Fruit fly (Drosophila melanogaster) whole organism, embryonic: ENCODE data around the gene CG34126.

ENCODE experiments used
- Awh ChIP-seq: fragments of 200-800 bp; sonication (Bioruptor generic); IDR thresholded peaks from 2 replicates; pipeline ENCODE4, ENCODE4 v1.3.6; 2022; ENCODE audit warnings: missing biosample characterization, missing genetic modification characterization
- CG10366 ChIP-seq: fragments of 200-800 bp; sonication (Bioruptor generic); IDR thresholded peaks from 2 replicates; pipeline ENCODE4 v1.3.6; 2022; ENCODE audit warnings: missing biosample characterization, missing genetic modification characterization
- CG11560 ChIP-seq: fragments of 200-800 bp; sonication (Bioruptor generic); IDR thresholded peaks from 3 replicates; pipeline ENCODE4 v1.3.6; 2022; ENCODE audit warnings: missing biosample characterization, missing genetic modification characterization
- CG12104 ChIP-seq: fragments of 200-800 bp; sonication (Bioruptor generic); optimal IDR thresholded peaks from 3 replicates; lab custom pipeline; 2016; ENCODE audit warnings: missing biosample characterization, missing genetic modification characterization
- CG1233 ChIP-seq: fragments of 200-800 bp; sonication (Bioruptor generic); optimal IDR thresholded peaks from 4 replicates; lab custom pipeline; 2018; ENCODE audit warnings: missing biosample characterization, mild to moderate bottlenecking, missing genetic modification characterization
- CG14050 ChIP-seq: fragments of 200-800 bp; sonication (Bioruptor generic); IDR thresholded peaks from 3 replicates; pipeline ENCODE4 v1.3.6; 2022; ENCODE audit warnings: missing biosample characterization, missing genetic modification characterization
- CG16863 ChIP-seq: fragments of 200-800 bp; sonication (Bioruptor generic); optimal IDR thresholded peaks from 3 replicates; lab custom pipeline; 2016; ENCODE audit warnings: missing biosample characterization, missing genetic modification characterization
- CG17802 ChIP-seq: fragments of 200-800 bp; sonication (Bioruptor generic); optimal IDR thresholded peaks from 2 replicates; lab custom pipeline; 2018; ENCODE audit warnings: missing biosample characterization, mild to moderate bottlenecking, missing genetic modification characterization, moderate library complexity
- CG2129 ChIP-seq: fragments of 200-800 bp; sonication (Bioruptor generic); IDR thresholded peaks from 2 replicates; pipeline ENCODE4 v1.3.6; 2022; ENCODE audit warnings: missing biosample characterization, missing genetic modification characterization; ENCODE audit not compliant: partially characterized antibody
- CG2889 ChIP-seq: fragments of 200-800 bp; sonication (Bioruptor generic); IDR thresholded peaks from 3 replicates; pipeline ENCODE4 v1.3.6; 2022; ENCODE audit warnings: missing biosample characterization, missing genetic modification characterization
- CG3838 ChIP-seq: fragments of 200-800 bp; sonication (Bioruptor generic); optimal IDR thresholded peaks from 3 replicates; lab custom pipeline; 2016; ENCODE audit warnings: missing biosample characterization, missing genetic modification characterization
- CG42726 ChIP-seq: fragments of 200-800 bp; sonication (Bioruptor generic); IDR thresholded peaks from 2 replicates; pipeline ENCODE4 v1.3.6; 2022; ENCODE audit warnings: missing biosample characterization, missing genetic modification characterization; ENCODE audit not compliant: partially characterized antibody
- CG4328 ChIP-seq: fragments of 200-800 bp; sonication (Bioruptor generic); optimal IDR thresholded peaks from 3 replicates; lab custom pipeline; 2017; ENCODE audit warnings: missing biosample characterization, missing genetic modification reagents, missing genetic modification characterization
- CG4617 ChIP-seq: fragments of 200-800 bp; sonication (Bioruptor generic); optimal IDR thresholded peaks from 3 replicates; lab custom pipeline; 2016; ENCODE audit warnings: missing biosample characterization, missing genetic modification characterization, borderline replicate concordance
- CG7556 ChIP-seq: fragments of 200-800 bp; sonication (Bioruptor generic); optimal IDR thresholded peaks from 2 replicates; lab custom pipeline; 2017; ENCODE audit warnings: missing biosample characterization, mild to moderate bottlenecking, missing genetic modification characterization
- CG8290 ChIP-seq, 3 experiments: fragments of 200-800 bp; sonication (Bioruptor generic); optimal IDR thresholded peaks; 2 replicates each; lab custom pipeline; 2016 to 2019; ENCODE audit warnings: missing biosample characterization in 3 of 3, missing genetic modification characterization in 3 of 3, mild to moderate bottlenecking in 2 of 3, moderate library complexity in 1 of 3
- CG8478 ChIP-seq: fragments of >200 bp; optimal IDR thresholded peaks from 2 replicates; lab custom pipeline; 2018
- D19A ChIP-seq: fragments of 200-800 bp; optimal IDR thresholded peaks from 3 replicates; lab custom pipeline; 2019; ENCODE audit warnings: missing biosample characterization, mild to moderate bottlenecking, missing genetic modification characterization, moderate library complexity
- Dek ChIP-seq: fragments of 200-800 bp; sonication (Bioruptor generic); optimal IDR thresholded peaks from 3 replicates; lab custom pipeline; 2019; ENCODE audit warnings: missing biosample characterization, mild to moderate bottlenecking, missing genetic modification characterization, moderate library complexity
- E2f2 ChIP-seq: fragments of 200-800 bp; sonication (Bioruptor generic); IDR thresholded peaks from 2 replicates; pipeline ENCODE4 v1.3.6; 2022; ENCODE audit warnings: missing biosample characterization, missing genetic modification characterization
- Eip74EF ChIP-seq, 2 experiments: fragments of 200-800 bp in 1 of 2; fragments of >200 bp in 1 of 2; sonication (Bioruptor generic) in 1 of 2; optimal IDR thresholded peaks; 2 replicates each; lab custom pipeline; 2017 to 2019; ENCODE audit warnings: missing biosample characterization in 2 of 2, missing genetic modification characterization in 2 of 2, mild to moderate bottlenecking in 1 of 2, moderate library complexity in 1 of 2
- Ets65A ChIP-seq: fragments of 200-800 bp; sonication (Bioruptor generic); peaks from one replicate; lab custom pipeline; 2016; ENCODE audit warnings: missing biosample characterization, missing genetic modification characterization
- Fer1 ChIP-seq: fragments of 200-800 bp; sonication (Bioruptor generic); optimal IDR thresholded peaks from 2 replicates; lab custom pipeline; 2017; ENCODE audit warnings: missing biosample characterization, mild to moderate bottlenecking, missing genetic modification characterization
- HLH4C ChIP-seq: fragments of 200-800 bp; sonication (Bioruptor generic); IDR thresholded peaks from 3 replicates; pipeline ENCODE4 v1.3.6; 2022; ENCODE audit warnings: missing biosample characterization, missing genetic modification characterization; ENCODE audit not compliant: partially characterized antibody
- Hr39 ChIP-seq: fragments of >200 bp; optimal IDR thresholded peaks from 2 replicates; lab custom pipeline; 2017
- Hr78 ChIP-seq, 2 experiments: fragments of 200-800 bp in 1 of 2; fragments of >200 bp in 1 of 2; sonication (Bioruptor generic) in 1 of 2; optimal IDR thresholded peaks; 2 replicates each; lab custom pipeline; 2017 to 2019; ENCODE audit warnings: missing biosample characterization in 2 of 2, missing genetic modification characterization in 2 of 2, mild to moderate bottlenecking in 1 of 2, moderate library complexity in 1 of 2
- Hsf ChIP-seq: fragments of 200-800 bp; sonication (Bioruptor generic); optimal IDR thresholded peaks from 3 replicates; lab custom pipeline; 2016; ENCODE audit warnings: missing biosample characterization, missing genetic modification characterization
- Pdp1 ChIP-seq, 2 experiments: fragments of 200-800 bp; sonication (Bioruptor generic); optimal IDR thresholded peaks; 3 replicates each; lab custom pipeline; 2016; ENCODE audit warnings: missing biosample characterization in 2 of 2, missing genetic modification characterization in 2 of 2, mild to moderate bottlenecking in 1 of 2, moderate library complexity in 1 of 2
- Poxn ChIP-seq: fragments of 200-800 bp; sonication (Bioruptor generic); IDR thresholded peaks from 2 replicates; pipeline ENCODE4 v1.3.6; 2022; ENCODE audit warnings: missing biosample characterization, missing genetic modification characterization
- Scr ChIP-seq: fragments of 200-800 bp; sonication (Bioruptor generic); IDR thresholded peaks from 2 replicates; pipeline ENCODE4 v1.3.6; 2022; ENCODE audit warnings: missing biosample characterization, missing genetic modification characterization; ENCODE audit not compliant: partially characterized antibody
- Spps ChIP-seq: fragments of 200-800 bp; sonication (Bioruptor generic); optimal IDR thresholded peaks from 2 replicates; lab custom pipeline; 2018; ENCODE audit warnings: missing biosample characterization, mild to moderate bottlenecking, missing genetic modification characterization
- Ssrp ChIP-seq: fragments of 200-800 bp; sonication (Bioruptor generic); optimal IDR thresholded peaks from 2 replicates; lab custom pipeline; 2018; ENCODE audit warnings: missing biosample characterization, mild to moderate bottlenecking, missing genetic modification characterization, moderate library complexity
- Taf1 ChIP-seq: fragments of 200-800 bp; sonication (Bioruptor generic); IDR thresholded peaks from 2 replicates; pipeline ENCODE4 v1.3.6; 2022; ENCODE audit warnings: missing biosample characterization, missing genetic modification characterization
- danr ChIP-seq: fragments of 200-800 bp; sonication (Bioruptor generic); IDR thresholded peaks from 2 replicates; pipeline ENCODE4 v1.3.6; 2022; ENCODE audit warnings: missing biosample characterization, missing genetic modification characterization
- fd96Cb ChIP-seq: fragments of 200-800 bp; sonication (Bioruptor generic); optimal IDR thresholded peaks from 2 replicates; lab custom pipeline; 2018; ENCODE audit warnings: missing biosample characterization, mild to moderate bottlenecking, missing genetic modification characterization, moderate library complexity
- fu2 ChIP-seq: fragments of 200-800 bp; sonication (Bioruptor generic); optimal IDR thresholded peaks from 2 replicates; lab custom pipeline; 2016; ENCODE audit warnings: missing biosample characterization, missing genetic modification characterization
- gt ChIP-seq: fragments of 200-800 bp; sonication (Bioruptor generic); IDR thresholded peaks from 2 replicates; pipeline ENCODE4 v1.3.6; 2022; ENCODE audit warnings: missing biosample characterization, missing genetic modification characterization
- klu ChIP-seq: fragments of 200-800 bp; sonication (Bioruptor generic); IDR thresholded peaks from 2 replicates; pipeline ENCODE4 v1.3.6; 2022; ENCODE audit warnings: missing biosample characterization, missing genetic modification characterization
- lmd ChIP-seq: fragments of 200-800 bp; sonication (Bioruptor generic); IDR thresholded peaks from 2 replicates; pipeline ENCODE4 v1.3.6; 2022; ENCODE audit warnings: missing biosample characterization, missing genetic modification characterization
- nau ChIP-seq: fragments of 200-800 bp; sonication (Bioruptor generic); optimal IDR thresholded peaks from 3 replicates; lab custom pipeline; 2017; ENCODE audit warnings: missing biosample characterization, mild to moderate bottlenecking, missing genetic modification characterization, missing genetic modification reagents
- pita ChIP-seq: fragments of 200-800 bp; sonication (Bioruptor generic); optimal IDR thresholded peaks from 2 replicates; lab custom pipeline; 2017; ENCODE audit warnings: missing biosample characterization, mild to moderate bottlenecking, missing genetic modification characterization
- pnt ChIP-seq: fragments of 200-800 bp; sonication (Bioruptor generic); optimal IDR thresholded peaks from 3 replicates; lab custom pipeline; 2016; ENCODE audit warnings: missing biosample characterization, missing genetic modification characterization
- ranshi ChIP-seq: fragments of 200-800 bp; sonication (Bioruptor generic); IDR thresholded peaks from 2 replicates; pipeline ENCODE4 v1.3.6; 2022; ENCODE audit warnings: missing biosample characterization, missing genetic modification characterization
- sima ChIP-seq: fragments of 200-800 bp; sonication (Bioruptor generic); optimal IDR thresholded peaks from 2 replicates; lab custom pipeline; 2016; ENCODE audit warnings: missing biosample characterization, missing genetic modification characterization
- sisA ChIP-seq: fragments of 200-800 bp; sonication (Bioruptor generic); IDR thresholded peaks from 2 replicates; pipeline ENCODE4 v1.3.6; 2022; ENCODE audit warnings: missing biosample characterization, missing genetic modification characterization
- ssp ChIP-seq: fragments of 200-800 bp; sonication (Bioruptor generic); IDR thresholded peaks from 2 replicates; pipeline ENCODE4 v1.3.6; 2022; ENCODE audit warnings: missing biosample characterization, missing genetic modification characterization
- sug ChIP-seq: fragments of 200-800 bp; optimal IDR thresholded peaks from 2 replicates; lab custom pipeline; 2019; ENCODE audit warnings: missing biosample characterization, mild to moderate bottlenecking, missing genetic modification characterization, moderate library complexity
- tap ChIP-seq: fragments of 200-800 bp; optimal IDR thresholded peaks from 3 replicates; lab custom pipeline; 2019; ENCODE audit warnings: missing biosample characterization, mild to moderate bottlenecking, missing genetic modification characterization, moderate library complexity
- tx ChIP-seq: fragments of 200-800 bp; sonication (Bioruptor generic); optimal IDR thresholded peaks from 2 replicates; lab custom pipeline; 2016; ENCODE audit warnings: missing biosample characterization, missing genetic modification characterization
- unc-4 ChIP-seq: fragments of 200-800 bp; sonication (Bioruptor generic); IDR thresholded peaks from 2 replicates; pipeline ENCODE4 v1.3.6; 2022; ENCODE audit warnings: missing biosample characterization, missing genetic modification characterization; ENCODE audit not compliant: partially characterized antibody
- zen2 ChIP-seq: fragments of 200-800 bp; sonication (Bioruptor generic); IDR thresholded peaks from 3 replicates; pipeline ENCODE4 v1.3.6; 2022; ENCODE audit warnings: missing biosample characterization, missing genetic modification characterization; ENCODE audit not compliant: partially characterized antibody

CG34126 gene

dm6 chr2L:4945300-4945699 lies 36.1 kb upstream of the CG34126 start, which contains the start of the genes mRpL24 and betaggt-I (continued):
- TF ChIP-seq CG3838 (GFP tag; lab: Kevin White, UChicago) (peak; percentile 87), ranshi (GFP tag; lab: Robert Waterston, UW) (peak; percentile 97), CG42726 (no peak), CG4328 (GFP tag; lab: Kevin White, UChicago) (peak; percentile 94), D19A (tag; lab: Kevin White, UChicago) (peak; percentile 93), zen2 (no peak), Ets65A (GFP tag; lab: Kevin White, UChicago) (peak; percentile 94), CG10366 (GFP tag; lab: Robert Waterston, UW) (peak; percentile 97), unc-4 (GFP tag; lab: Robert Waterston, UW) (no peak), E2f2 (GFP tag; lab: Robert Waterston, UW) (peak; percentile 81), CG4617 (GFP tag; lab: Kevin White, UChicago) (peak; percentile 97), Hr78 (GFP tag; optimal IDR thresholded peaks at IDR 0.05; lab: Kevin White, UChicago) (no peak), danr (GFP tag; lab: Robert Waterston, UW) (peak; percentile 90), Spps (tag; lab: Kevin White, UChicago) (peak; percentile 94), Fer1 (GFP tag; lab: Kevin White, UChicago) (peak; percentile 96), CG11560 (peak; percentile 83), pnt (GFP tag; lab: Kevin White, UChicago) (peak; percentile 72), fd96Cb (tag; lab: Kevin White, UChicago) (peak; percentile 94), pita (no peak), Scr (no peak; the same call in 1 of the 2 replicates), CG8478 (lab: Kevin White, UChicago) (no peak), tap (tag; lab: Kevin White, UChicago) (peak; percentile 95), CG1233 (peak; percentile 95), CG8290 (GFP tag; optimal IDR thresholded peaks at IDR 0.05; lab: Kevin White, UChicago) (peak; percentile 84), CG8290 (tag; optimal IDR thresholded peaks at IDR 0.05; lab: Kevin White, UChicago) (peak; percentile 9 to 74), sug (peak; percentile 96), HLH4C (GFP tag; lab: Robert Waterston, UW) (no peak), CG14050 (GFP tag; lab: Robert Waterston, UW) (peak; percentile 94), CG7556 (peak; percentile 94), Taf1 (GFP tag; lab: Robert Waterston, UW) (peak; percentile 85), gt (peak; percentile 90), CG16863 (peak; percentile 80), Awh (GFP tag; lab: Robert Waterston, UW) (peak; percentile 98), Ssrp (peak; percentile 97), lmd (peak; percentile 95), sima (GFP tag; lab: Kevin White, UChicago) (no peak), CG2889 (GFP tag; lab: Robert Waterston, UW) (peak; percentile 95), CG2129 (GFP tag; lab: Robert Waterston, UW) (no peak), sisA (GFP tag; lab: Robert Waterston, UW) (peak; percentile 88), Pdp1 (GFP tag; optimal IDR thresholded peaks at IDR 0.05; lab: Kevin White, UChicago) (peak; percentile 72 to 88), Poxn (peak; percentile 86), nau (no peak), CG17802 (tag; lab: Kevin White, UChicago) (peak; percentile 84), CG12104 (peak; percentile 94), Eip74EF (GFP tag; optimal IDR thresholded peaks at IDR 0.05; lab: Kevin White, UChicago) (peak in 1 of 2 experiments; percentile 92), ssp (peak; percentile 88), Dek (tag; lab: Kevin White, UChicago) (peak; percentile 97), klu (GFP tag; lab: Robert Waterston, UW) (peak; percentile 90), Hr39 (lab: Kevin White, UChicago) (no peak), fu2 (GFP tag; lab: Kevin White, UChicago) (peak; percentile 58), tx (GFP tag; lab: Kevin White, UChicago) (peak; percentile 74), Hsf (peak; percentile 93)
